Fruit fly (Drosophila melanogaster): ENCODE data around the gene wcy.

DNA sequence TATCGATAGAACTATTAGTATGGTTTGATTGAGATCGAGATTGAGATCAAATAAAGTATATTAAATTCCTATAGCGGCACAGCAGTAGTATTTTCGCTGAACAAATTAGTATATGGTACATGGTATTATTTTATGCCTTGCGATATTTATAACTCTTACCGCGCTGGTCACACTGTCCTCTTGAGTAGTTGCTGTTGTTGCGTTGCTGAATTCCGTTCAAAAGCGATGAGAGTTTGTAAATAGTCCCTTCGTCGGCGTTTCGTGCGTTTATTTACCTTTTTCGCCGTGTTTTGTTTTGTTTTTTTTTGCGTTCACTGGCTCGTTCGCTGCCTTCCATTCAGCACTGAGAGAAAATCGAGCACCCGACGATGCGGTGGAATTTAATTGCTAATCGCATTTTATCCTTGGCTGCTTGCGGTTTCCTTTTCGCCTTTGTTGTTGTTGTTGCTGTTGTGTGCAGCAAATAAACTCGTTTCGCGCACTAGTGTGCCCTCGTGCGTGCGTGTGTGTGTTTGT lies 29.8 kb upstream of the wcy start, which contains the start of gene CG5004:
- TF ChIP-seq ttk (optimal IDR thresholded peaks at IDR 0.05) (no peak), psq (optimal IDR thresholded peaks at IDR 0.05) (no peak), h (optimal IDR thresholded peaks at IDR 0.05) (no peak), Myc (optimal IDR thresholded peaks at IDR 0.05) (no peak), insv (optimal IDR thresholded peaks at IDR 0.05) (no peak), Sin3A (optimal IDR thresholded peaks at IDR 0.05) (no peak)

Measured in Kc167 (cell line).